Worm (Caenorhabditis elegans) whole organism, L3 larva: ENCODE results near the gene mig-21.

Source experiments
- ZK546.5 ChIP-seq: sonication (generic microtip); optimal IDR thresholded peaks from 2 replicates; lab custom pipeline; 2017; ENCODE audit warnings: missing biosample characterization, missing genetic modification characterization
- ama-1 ChIP-seq: fragments of 150-350 bp; optimal IDR thresholded peaks from 2 replicates; lab custom pipeline; 2018
- elt-1 ChIP-seq: fragments of 150-350 bp; optimal IDR thresholded peaks from 2 replicates; lab custom pipeline; 2014; ENCODE audit warnings: missing biosample characterization, missing genetic modification characterization
- elt-2 ChIP-seq: sonication (generic microtip); optimal IDR thresholded peaks from 2 replicates; lab custom pipeline; 2016; ENCODE audit warnings: missing genetic modification reagents, mild to moderate bottlenecking, missing genetic modification characterization, missing compliant biosample characterization
- lin-39 ChIP-seq: fragments of 150-350 bp; optimal IDR thresholded peaks from 2 replicates; lab custom pipeline; 2018; ENCODE audit warnings: missing biosample characterization, missing genetic modification reagents, missing genetic modification characterization
- nhr-11 ChIP-seq: fragments of 150-350 bp; optimal IDR thresholded peaks from 2 replicates; lab custom pipeline; 2014; ENCODE audit warnings: missing biosample characterization, missing genetic modification characterization
- nhr-25 ChIP-seq: sonication (generic microtip); optimal IDR thresholded peaks from 2 replicates; lab custom pipeline; 2017; ENCODE audit warnings: missing biosample characterization, missing genetic modification characterization
- nhr-77 ChIP-seq: fragments of 150-350 bp; optimal IDR thresholded peaks from 2 replicates; lab custom pipeline; 2014; ENCODE audit warnings: missing biosample characterization, missing genetic modification characterization
- tbx-2 ChIP-seq: sonication (generic microtip); optimal IDR thresholded peaks from 2 replicates; lab custom pipeline; 2016; ENCODE audit warnings: mild to moderate bottlenecking, missing genetic modification characterization, missing compliant biosample characterization
- zag-1 ChIP-seq: fragments of 150-350 bp; optimal IDR thresholded peaks from 2 replicates; lab custom pipeline; 2014; ENCODE audit warnings: missing biosample characterization, missing genetic modification characterization

DNA sequence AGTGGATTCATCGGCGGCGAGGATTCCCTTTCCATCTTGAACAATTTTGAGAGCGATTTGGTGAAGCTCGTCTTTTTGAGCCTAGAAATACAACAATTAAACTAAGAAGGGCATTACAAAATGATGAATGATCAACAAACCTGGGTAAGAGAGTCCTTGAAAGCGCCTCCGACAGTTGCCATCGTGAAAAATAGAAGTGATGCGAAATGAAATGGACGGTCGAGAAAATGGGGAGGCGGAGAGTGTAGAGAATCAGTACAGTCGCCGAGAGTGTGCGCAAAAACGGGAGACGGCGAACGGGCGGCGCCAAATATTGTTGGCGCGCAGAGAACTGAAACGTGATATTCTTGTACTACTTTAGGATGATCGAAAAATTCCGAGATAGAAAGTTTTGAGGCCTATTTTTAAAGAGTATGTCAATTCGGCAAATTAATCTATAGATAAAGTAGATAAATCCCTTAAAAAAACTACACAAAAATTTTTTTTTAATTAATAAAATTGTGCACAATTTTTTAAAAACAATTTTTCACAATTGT lies 2.0 kb downstream of the mig-21 start, which contains the start of gene aldo-2:
- TF ChIP-seq nhr-11 (tag; lab: Kevin White, UChicago) (no peak), lin-39 (tag; lab: Kevin White, UChicago) (no peak), nhr-77 (tag; lab: Kevin White, UChicago) (no peak), nhr-25 (peak; percentile 58), ZK546.5 (tag; lab: Kevin White, UChicago) (no peak), elt-2 (tag; lab: Kevin White, UChicago) (peak; percentile 3), elt-1 (tag; lab: Kevin White, UChicago) (no peak), tbx-2 (tag; lab: Kevin White, UChicago) (no peak), ama-1 (lab: Kevin White, UChicago) (peak; percentile 93), zag-1 (no peak)
